Fruit fly (Drosophila melanogaster): ENCODE measurements around the gene AIF.

- TF ChIP-seq zen2 (GFP tag; IDR thresholded peaks at IDR 0.05; ENCODE audit: partially characterized antibody) (peak; percentile 77; the same call in 2 of the 3 replicates), hkb (optimal IDR thresholded peaks at IDR 0.05) (no peak), hkb (GFP tag; IDR thresholded peaks at IDR 0.05) (0 out of 2 replicates have a peak, but pooled peaks have one; percentile 33), ac (GFP tag; optimal IDR thresholded peaks at IDR 0.05) (no peak), CG7928 (GFP tag; optimal IDR thresholded peaks at IDR 0.05) (no peak), CG11456 (GFP tag; IDR thresholded peaks at IDR 0.05) (peak; percentile 44; the same call in 1 of the 3 replicates), row (GFP tag; IDR thresholded peaks at IDR 0.05) (peak; percentile 44; the same call in 1 of the 3 replicates), wor (GFP tag; IDR thresholded peaks at IDR 0.05) (no peak), schlank (tag; optimal IDR thresholded peaks at IDR 0.05) (no peak), Sry-δ (GFP tag; optimal IDR thresholded peaks at IDR 0.05) (no peak), lilli (GFP tag; optimal IDR thresholded peaks at IDR 0.05) (no peak), jumu (GFP tag; optimal IDR thresholded peaks at IDR 0.05) (no peak), Xbp1 (GFP tag; optimal IDR thresholded peaks at IDR 0.05) (no peak), ken (GFP tag; IDR thresholded peaks at IDR 0.05) (peak; percentile 4; the same call in 1 of the 3 replicates)
These were observed 51.5 kb downstream of the AIF start for dm6 chr2L:2202853-2203717.
